Worm (Caenorhabditis elegans): ENCODE results near the gene H23L24.1.

Gene H23L24.1

DNA sequence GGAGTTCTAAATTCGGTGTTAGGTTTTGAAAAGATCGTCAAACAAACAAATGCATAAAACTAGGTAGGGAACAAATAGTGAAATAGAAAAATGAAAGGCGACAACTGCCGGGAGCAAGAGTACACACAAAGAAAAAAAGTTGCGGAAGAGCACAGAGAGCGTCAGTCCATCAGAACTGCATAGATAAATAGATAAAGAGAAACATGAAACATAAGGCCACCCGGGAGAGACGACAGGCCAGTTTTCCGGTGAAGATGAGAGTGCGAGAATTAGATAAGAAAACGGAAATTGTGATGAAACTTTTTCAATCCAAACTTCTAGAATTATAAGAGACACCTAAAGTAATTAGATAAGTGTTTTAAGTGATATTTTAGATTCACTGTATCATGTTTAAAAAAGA, 39.5 kb downstream of the H23L24.1 start:
- no peak for TF ChIP-seq tab-1 (GFP tag; IDR thresholded peaks at IDR 0.05)
- TF ChIP-seq flt-1 (GFP tag; IDR thresholded peaks at IDR 0.05), result no peak
- no peak for TF ChIP-seq klf-2 (GFP tag; conservative IDR thresholded peaks at IDR 0.05)
- TF ChIP-seq T22C8.4 (GFP tag; IDR thresholded peaks at IDR 0.05), result no peak
- TF ChIP-seq ztf-23 (GFP tag; IDR thresholded peaks at IDR 0.05), result no peak
- TF ChIP-seq cog-1 (tag; optimal IDR thresholded peaks at IDR 0.05), result no peak
- TF ChIP-seq med-1 (GFP tag; optimal IDR thresholded peaks at IDR 0.05; ENCODE audit: insufficient read depth), result no peak
- TF ChIP-seq ref-1 (GFP tag; conservative IDR thresholded peaks at IDR 0.05), result no peak
- TF ChIP-seq ztf-29 (GFP tag; IDR thresholded peaks at IDR 0.05), result no peak

DNA sequence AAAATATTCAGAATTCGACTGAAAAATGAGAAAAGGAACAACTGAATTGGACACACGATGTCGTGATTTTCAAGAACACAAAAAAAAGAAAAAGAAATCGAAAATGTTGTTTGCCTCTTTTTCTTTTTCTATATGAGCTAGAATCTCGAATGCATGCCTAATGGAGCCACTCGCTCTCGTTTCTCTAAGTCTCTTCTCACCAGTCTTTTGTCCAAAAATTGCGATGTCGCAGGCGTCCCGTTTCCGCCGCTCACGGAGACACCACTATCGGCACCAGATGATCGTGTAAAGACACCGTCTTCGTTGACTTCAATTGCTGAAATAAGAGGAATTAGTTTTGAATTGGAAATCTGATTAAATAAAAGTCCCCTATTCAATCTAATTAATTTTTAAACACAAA, 40.4 kb downstream of the H23L24.1 start:
- no peak for TF ChIP-seq T22C8.4 (GFP tag; IDR thresholded peaks at IDR 0.05)
- no peak for TF ChIP-seq klf-2 (GFP tag; conservative IDR thresholded peaks at IDR 0.05)
- TF ChIP-seq cog-1 (tag; optimal IDR thresholded peaks at IDR 0.05), result no peak
- TF ChIP-seq med-1 (GFP tag; optimal IDR thresholded peaks at IDR 0.05; ENCODE audit: insufficient read depth), result no peak
- no peak for TF ChIP-seq flt-1 (GFP tag; IDR thresholded peaks at IDR 0.05)

DNA sequence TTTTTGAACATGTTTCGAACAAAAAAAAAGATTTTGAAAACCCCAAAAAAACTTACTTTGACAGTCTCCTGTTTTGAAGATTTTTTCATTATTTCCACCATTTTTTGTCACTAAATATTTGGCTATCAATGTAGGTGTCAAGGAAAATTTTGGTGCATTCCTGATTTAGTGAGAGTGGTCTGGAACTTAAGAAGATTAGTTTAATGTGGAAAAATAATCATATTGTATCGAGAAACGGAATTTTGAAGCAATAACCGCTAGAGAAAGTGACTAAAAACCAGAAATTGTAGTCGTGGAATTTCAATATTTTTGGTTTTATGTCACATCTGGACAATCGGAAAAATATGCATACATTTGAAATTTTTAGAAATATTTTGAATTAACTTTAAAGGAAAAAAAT, 43.6 kb downstream of the H23L24.1 start, which contains the start of the genes F20C5.11 and klp-11:
F20C5.11 (minus strand) TSS at position 101 of the 400 bp plus-strand sequence.
klp-11 (minus strand) TSS at position 171 of the 400 bp plus-strand sequence.
- TF ChIP-seq ref-1 (GFP tag; conservative IDR thresholded peaks at IDR 0.05), result no peak
- no peak for TF ChIP-seq tab-1 (GFP tag; IDR thresholded peaks at IDR 0.05)
- TF ChIP-seq klf-2 (GFP tag; conservative IDR thresholded peaks at IDR 0.05), result no peak
- TF ChIP-seq med-1 (GFP tag; optimal IDR thresholded peaks at IDR 0.05; ENCODE audit: insufficient read depth), result no peak
- no peak for TF ChIP-seq ztf-29 (GFP tag; IDR thresholded peaks at IDR 0.05)
- no peak for TF ChIP-seq ztf-23 (GFP tag; IDR thresholded peaks at IDR 0.05)
- TF ChIP-seq cog-1 (tag; optimal IDR thresholded peaks at IDR 0.05), result no peak
- no peak for TF ChIP-seq flt-1 (GFP tag; IDR thresholded peaks at IDR 0.05)
- no peak for TF ChIP-seq T22C8.4 (GFP tag; IDR thresholded peaks at IDR 0.05)

DNA sequence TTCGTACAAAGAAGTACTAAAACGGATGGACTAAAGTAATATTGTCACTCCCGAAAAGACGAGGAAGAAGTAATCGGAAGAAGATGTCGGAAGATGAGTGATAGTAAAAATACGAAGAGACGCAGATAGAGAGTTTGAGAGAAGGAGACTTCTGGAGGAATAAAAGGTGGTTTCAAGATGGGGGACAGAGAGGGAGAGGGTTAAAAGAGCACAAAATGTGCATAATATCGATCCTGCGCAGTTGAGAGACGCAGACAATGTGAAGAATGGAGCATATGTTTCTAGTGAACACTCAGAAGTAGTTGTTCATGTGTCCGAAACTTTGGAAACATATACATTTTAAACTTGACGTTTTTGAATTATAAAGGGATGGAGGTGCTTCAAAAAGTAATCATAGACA, 44.2 kb downstream of the H23L24.1 start:
- TF ChIP-seq T22C8.4 (GFP tag; IDR thresholded peaks at IDR 0.05) (peak; percentile 74), med-1 (GFP tag; optimal IDR thresholded peaks at IDR 0.05; ENCODE audit: insufficient read depth) (no peak), cog-1 (tag; optimal IDR thresholded peaks at IDR 0.05) (peak; percentile 47)

DNA sequence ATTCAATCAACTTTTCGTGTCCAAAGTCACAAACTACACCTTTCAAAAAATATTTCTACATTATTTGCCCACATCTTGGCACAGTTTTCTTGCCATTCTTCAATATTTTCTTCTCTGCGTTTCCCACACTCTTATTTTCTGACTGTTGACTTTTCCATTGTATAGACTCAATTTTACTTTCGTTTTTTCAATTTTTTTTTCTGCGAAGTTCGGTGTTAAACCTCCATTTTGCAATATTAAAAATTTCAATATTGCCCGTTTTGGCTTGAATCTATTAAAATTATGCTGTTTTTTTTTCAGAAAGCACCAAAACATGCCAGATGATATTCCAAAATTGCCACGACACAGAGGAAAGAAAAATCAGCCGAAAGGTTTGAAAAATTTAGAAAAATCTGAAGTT, 46.3 kb downstream of the H23L24.1 start, which contains the start of gene cdc-50.B:
cdc-50.B (plus strand) TSS at position 301 of the 400 bp plus-strand sequence.
- TF ChIP-seq ref-1 (GFP tag; conservative IDR thresholded peaks at IDR 0.05) (no peak), klf-2 (GFP tag; conservative IDR thresholded peaks at IDR 0.05) (no peak), flt-1 (GFP tag; IDR thresholded peaks at IDR 0.05) (no peak), T22C8.4 (GFP tag; IDR thresholded peaks at IDR 0.05) (no peak), ztf-23 (GFP tag; IDR thresholded peaks at IDR 0.05) (no peak), ztf-29 (GFP tag; IDR thresholded peaks at IDR 0.05) (no peak), cog-1 (tag; optimal IDR thresholded peaks at IDR 0.05) (no peak)
